Fruit fly (Drosophila melanogaster): Measurements from ENCODE around the gene Spase22-23.

DNA sequence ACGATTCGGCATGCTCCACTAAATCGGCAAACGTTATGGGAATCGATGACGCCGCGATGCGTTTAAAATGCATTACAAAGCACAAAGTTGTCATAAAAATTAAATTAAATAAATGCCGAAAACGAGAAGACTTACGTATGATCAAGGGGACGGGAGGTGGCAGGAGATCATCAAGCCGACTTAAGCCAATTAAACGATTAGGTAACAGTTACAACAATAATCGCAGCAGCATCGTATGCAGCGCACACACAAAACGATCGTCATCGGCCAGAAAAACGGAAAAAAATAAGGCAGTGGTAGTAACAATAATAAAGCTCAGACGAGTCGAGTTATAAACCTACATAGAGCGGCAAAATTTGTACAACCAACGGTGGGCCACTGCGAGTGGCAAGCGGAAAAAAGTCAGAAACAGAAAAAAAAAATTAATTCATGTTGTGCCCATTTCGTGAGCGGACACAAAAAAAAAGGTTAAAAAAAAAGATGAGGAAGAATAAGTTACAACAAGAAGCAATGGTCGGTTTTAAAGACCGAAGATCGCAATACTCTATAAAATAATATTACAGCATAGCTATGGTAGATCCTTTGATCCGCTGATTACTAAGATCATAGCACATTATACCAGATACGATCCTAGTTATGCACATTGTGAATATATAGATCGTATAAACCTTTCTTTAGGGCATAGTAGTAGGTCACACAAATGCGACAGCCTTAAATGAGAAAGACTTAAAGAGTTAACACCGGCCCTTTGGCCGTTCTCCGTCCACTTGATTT, 23.3 kb downstream of the Spase22-23 start:
- TF ChIP-seq CG4318 (GFP tag; optimal IDR thresholded peaks at IDR 0.05) (no peak), CG9139 (GFP tag; optimal IDR thresholded peaks at IDR 0.05) (no peak), CG6163 (GFP tag; IDR thresholded peaks at IDR 0.05) (peak; percentile 59; the same call in 1 of the 3 replicates), Eip93F (GFP tag; optimal IDR thresholded peaks at IDR 0.05) (no peak), fd85E (GFP tag; optimal IDR thresholded peaks at IDR 0.05) (no peak), Hr38 (GFP tag; optimal IDR thresholded peaks at IDR 0.05) (no peak), achi (GFP tag; optimal IDR thresholded peaks at IDR 0.05) (peak; percentile 66), CG34406 (GFP tag; optimal IDR thresholded peaks at IDR 0.05) (peak; percentile 64), Met (GFP tag; optimal IDR thresholded peaks at IDR 0.05) (no peak), Hr39 (GFP tag; optimal IDR thresholded peaks at IDR 0.05) (peak; percentile 57), net (GFP tag; optimal IDR thresholded peaks at IDR 0.05) (peak; percentile 24), cyc (GFP tag; optimal IDR thresholded peaks at IDR 0.05) (no peak)
